Worm (Caenorhabditis elegans) whole organism, L2 larva: ENCODE data around the gene tsp-20.
A peak's percentile ranks its signal among the peaks of the same experiment; 100 is the strongest.

ENCODE experiments used
- C34F6.9 ChIP-seq: fragments of 150-350 bp; optimal IDR thresholded peaks from 2 replicates; lab custom pipeline; 2014; ENCODE audit warnings: missing biosample characterization, missing genetic modification characterization
- F13H6.1 ChIP-seq: sonication (generic microtip); optimal IDR thresholded peaks from 2 replicates; lab custom pipeline; 2016; ENCODE audit warnings: missing genetic modification characterization, missing compliant biosample characterization
- R02D3.7 ChIP-seq: fragments of 150-350 bp; optimal IDR thresholded peaks from 2 replicates; lab custom pipeline; 2014; ENCODE audit warnings: missing biosample characterization, missing genetic modification characterization
- Y55F3AM.14 ChIP-seq: fragments of 200-800 bp; sonication (Bioruptor generic); optimal IDR thresholded peaks from 2 replicates; lab custom pipeline; 2018; ENCODE audit warnings: mild to moderate bottlenecking, missing genetic modification characterization, missing compliant biosample characterization
- ZK546.5 ChIP-seq: sonication (generic microtip); optimal IDR thresholded peaks from 2 replicates; lab custom pipeline; 2017; ENCODE audit warnings: missing biosample characterization, missing genetic modification characterization
- alr-1 ChIP-seq: fragments of 150-350 bp; optimal IDR thresholded peaks from 2 replicates; lab custom pipeline; 2014; ENCODE audit warnings: missing biosample characterization, missing genetic modification characterization
- aly-2 ChIP-seq: fragments of 150-350 bp; optimal IDR thresholded peaks from 2 replicates; lab custom pipeline; 2014; ENCODE audit warnings: missing biosample characterization, missing genetic modification characterization
- ama-1 ChIP-seq: fragments of 150-350 bp; optimal IDR thresholded peaks from 2 replicates; lab custom pipeline; 2018; ENCODE audit warnings: inconsistent platforms
- crh-2 ChIP-seq: sonication (generic microtip); optimal IDR thresholded peaks from 2 replicates; lab custom pipeline; 2017; ENCODE audit warnings: missing biosample characterization, missing genetic modification characterization
- dmd-4 ChIP-seq: sonication (generic microtip); optimal IDR thresholded peaks from 2 replicates; lab custom pipeline; 2017; ENCODE audit warnings: missing biosample characterization, missing genetic modification characterization
- fos-1 ChIP-seq: fragments of 150-350 bp; optimal IDR thresholded peaks from 2 replicates; lab custom pipeline; 2014; ENCODE audit warnings: missing biosample characterization, missing genetic modification characterization
- mab-5 ChIP-seq: fragments of 150-350 bp; optimal IDR thresholded peaks from 2 replicates; lab custom pipeline; 2014; ENCODE audit warnings: missing biosample characterization, missing genetic modification characterization
- nhr-11 ChIP-seq: fragments of 150-350 bp; optimal IDR thresholded peaks from 2 replicates; lab custom pipeline; 2014; ENCODE audit warnings: missing biosample characterization, missing genetic modification characterization
- nhr-12 ChIP-seq: fragments of 150-350 bp; optimal IDR thresholded peaks from 2 replicates; lab custom pipeline; 2014; ENCODE audit warnings: missing biosample characterization, missing genetic modification characterization
- nhr-23 ChIP-seq: fragments of 150-350 bp; optimal IDR thresholded peaks from 2 replicates; lab custom pipeline; 2014; ENCODE audit warnings: missing biosample characterization, missing genetic modification reagents, missing genetic modification characterization
- nhr-6 ChIP-seq: fragments of 150-350 bp; optimal IDR thresholded peaks from 2 replicates; lab custom pipeline; 2014; ENCODE audit warnings: missing biosample characterization, missing genetic modification characterization
- peb-1 ChIP-seq: fragments of 150-350 bp; optimal IDR thresholded peaks from 2 replicates; lab custom pipeline; 2014; ENCODE audit warnings: missing biosample characterization, missing genetic modification characterization
- sma-3 ChIP-seq: sonication (generic microtip); optimal IDR thresholded peaks from 2 replicates; lab custom pipeline; 2016; ENCODE audit warnings: missing genetic modification reagents, missing genetic modification characterization, missing compliant biosample characterization
- sma-9 ChIP-seq, 2 experiments: fragments of 150-350 bp in 1 of 2; sonication (generic microtip) in 1 of 2; optimal IDR thresholded peaks; 2 replicates each; lab custom pipeline; 2014 to 2016; ENCODE audit warnings: missing genetic modification characterization in 2 of 2, mild to moderate bottlenecking in 1 of 2, missing biosample characterization in 1 of 2, missing compliant biosample characterization in 1 of 2, missing genetic modification reagents in 1 of 2, moderate library complexity in 1 of 2
- ztf-1 ChIP-seq: fragments of 200-800 bp; sonication (Bioruptor generic); conservative IDR thresholded peaks from 2 replicates; pipeline ENCODE4 v1.3.6; 2022; ENCODE audit warnings: missing genetic modification characterization, missing compliant biosample characterization
- ztf-11 ChIP-seq: sonication (generic microtip); optimal IDR thresholded peaks from 2 replicates; lab custom pipeline; 2017; ENCODE audit warnings: missing biosample characterization, missing genetic modification characterization
- ztf-4 ChIP-seq: fragments of 150-350 bp; optimal IDR thresholded peaks from 2 replicates; lab custom pipeline; 2014; ENCODE audit warnings: missing biosample characterization, missing genetic modification characterization

Gene tsp-20

DNA sequence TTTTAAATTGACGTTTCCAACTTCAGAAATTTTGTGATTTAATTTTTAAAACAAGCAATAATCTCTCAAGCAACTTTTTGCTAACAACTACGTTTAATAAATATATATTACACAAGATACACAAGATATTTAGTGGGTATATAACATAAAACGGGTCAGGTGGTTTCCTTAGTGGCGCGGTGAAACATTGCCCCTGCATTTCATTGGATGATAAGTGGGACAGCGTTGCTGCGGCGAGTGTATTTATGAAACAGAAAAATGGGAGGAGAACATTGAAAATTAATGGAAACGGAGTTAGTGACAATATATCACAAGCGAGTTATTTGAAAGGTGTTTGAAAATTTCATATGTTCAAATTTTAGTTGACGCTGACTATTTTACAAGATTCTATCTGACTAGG is 41.1 kb downstream of the tsp-20 start:
- TF ChIP-seq fos-1 (tag; lab: Kevin White, UChicago) (no peak), nhr-23 (tag; lab: Kevin White, UChicago) (no peak), aly-2 (tag; lab: Kevin White, UChicago) (no peak)
- TF ChIP-seq, all 48 proteins: peak for 0

DNA sequence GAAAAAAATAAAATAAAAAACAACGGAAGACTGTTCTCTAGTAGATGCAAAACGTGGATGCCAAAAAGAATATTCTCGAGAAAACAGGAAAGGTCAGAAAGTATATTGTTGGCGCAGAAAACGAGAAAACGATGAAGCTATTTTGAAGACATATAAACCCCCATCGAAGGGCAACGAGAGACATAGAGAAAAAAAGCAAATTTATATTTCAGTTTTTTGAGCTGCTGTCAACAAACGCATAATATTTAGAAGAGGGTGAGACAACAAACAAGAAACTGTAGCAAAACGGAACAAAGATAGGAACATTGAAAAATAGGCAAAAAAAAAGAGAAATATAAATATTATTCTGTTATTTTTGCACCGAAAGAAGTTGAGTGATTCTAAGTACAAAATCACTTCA is 41.6 kb downstream of the tsp-20 start:
- TF ChIP-seq F13H6.1 (tag; lab: Kevin White, UChicago): no peak
- TF ChIP-seq ZK546.5 (tag; lab: Kevin White, UChicago): no peak

DNA sequence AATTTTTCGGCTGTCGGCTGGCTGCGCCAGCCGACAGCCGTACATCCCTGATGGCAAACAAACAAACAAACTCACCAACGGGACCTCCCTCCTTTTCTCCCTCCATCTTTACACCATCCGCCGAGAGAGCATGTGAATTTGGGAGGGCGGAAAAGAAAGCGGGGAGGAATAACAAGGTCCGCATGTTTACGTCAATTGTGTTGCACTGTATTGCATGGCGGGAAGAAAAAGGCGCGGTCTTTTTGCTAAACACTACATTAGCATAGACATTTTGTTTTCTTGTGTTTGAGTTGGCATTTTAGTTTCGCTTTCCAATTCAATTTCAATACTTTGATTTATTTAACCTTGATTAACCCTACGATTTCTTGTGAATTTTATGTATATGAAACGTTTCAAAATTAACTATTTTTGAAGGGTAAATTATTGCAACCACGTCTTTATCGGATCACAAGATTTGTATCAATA is 45.9 kb downstream of the tsp-20 start, which contains the start of gene C49F5.6:
TSS of gene C49F5.6 (plus strand) at position 415 of the 465 bp plus-strand sequence.
- TF ChIP-seq mab-5 (no peak), dmd-4 (tag; lab: Kevin White, UChicago) (no peak), alr-1 (no peak)

DNA sequence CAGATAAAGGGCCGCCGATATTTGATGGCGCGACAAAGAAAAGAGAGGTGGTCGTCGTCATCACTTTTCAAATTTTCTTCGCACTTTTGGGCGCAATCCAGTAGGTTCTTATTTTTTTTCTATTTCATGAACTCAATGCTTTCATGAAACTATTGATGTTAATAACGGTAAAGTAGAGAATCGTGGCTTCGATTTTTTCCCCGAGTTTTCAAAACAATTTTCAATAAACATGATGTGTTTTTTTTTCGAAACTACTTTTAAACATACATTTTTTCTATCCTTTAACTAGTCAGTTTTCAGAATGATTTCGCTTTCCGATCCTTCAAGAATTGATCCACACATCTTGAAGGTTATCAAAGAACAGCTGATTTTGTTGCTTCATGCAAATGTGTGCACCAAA is 48.0 kb downstream of the tsp-20 start, which contains the start of gene C49F5.5:
TSS of gene C49F5.5 (plus strand) at position 301 of the 400 bp plus-strand sequence.
- TF ChIP-seq C34F6.9 (tag; lab: Kevin White, UChicago): no peak
- no peak for TF ChIP-seq nhr-23 (tag; lab: Kevin White, UChicago)
- no peak for TF ChIP-seq sma-3 (GFP tag; lab: Kevin White, UChicago)
- no peak for TF ChIP-seq nhr-6 (tag; lab: Kevin White, UChicago)
- TF ChIP-seq peb-1 (tag; lab: Kevin White, UChicago): no peak
- no peak for TF ChIP-seq nhr-11 (tag; lab: Kevin White, UChicago)
- TF ChIP-seq crh-2: no peak
- no peak for TF ChIP-seq alr-1
- no peak for TF ChIP-seq ztf-4 (tag; lab: Kevin White, UChicago)
- TF ChIP-seq Y55F3AM.14 (GFP tag; lab: Kevin White, UChicago): no peak

DNA sequence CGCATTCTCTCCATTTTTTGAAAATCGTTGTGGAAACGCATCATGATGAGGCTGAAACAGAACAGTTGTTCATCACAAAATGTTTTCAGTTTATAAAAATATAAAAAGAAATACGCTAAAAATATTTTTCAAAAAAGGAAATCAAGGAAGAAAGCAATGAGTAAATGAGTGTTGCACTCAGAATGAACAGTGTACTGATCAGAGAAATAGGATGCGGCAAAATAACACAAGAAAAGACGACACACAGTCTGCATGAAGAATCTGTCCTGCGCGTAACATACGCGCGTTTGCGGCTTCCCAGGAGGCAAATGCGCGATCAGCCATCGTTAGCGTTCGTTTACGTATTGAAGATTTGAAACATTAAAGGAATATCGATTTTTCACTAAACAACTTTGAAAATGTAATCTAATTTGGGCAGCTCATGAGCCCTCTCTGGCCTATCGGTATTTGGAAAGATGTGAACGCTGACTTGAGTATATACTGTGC is 50.2 kb downstream of the tsp-20 start, which contains the start of gene C49F5.3:
TSS of gene C49F5.3 (minus strand) at position 51 of the 486 bp plus-strand sequence.
- TF ChIP-seq R02D3.7 (tag; lab: Kevin White, UChicago): no peak
- TF ChIP-seq nhr-12 (tag; lab: Kevin White, UChicago): no peak
- no peak for TF ChIP-seq alr-1
- no peak for TF ChIP-seq sma-9 (GFP tag; optimal IDR thresholded peaks at IDR 0.05; lab: Kevin White, UChicago)
- no peak for TF ChIP-seq sma-9 (tag; optimal IDR thresholded peaks at IDR 0.05; lab: Kevin White, UChicago)
- no peak for TF ChIP-seq Y55F3AM.14 (GFP tag; lab: Kevin White, UChicago)
- no peak for TF ChIP-seq ama-1 (lab: Kevin White, UChicago)
- TF ChIP-seq ztf-1 (GFP tag; lab: Robert Waterston, UW): no peak
- TF ChIP-seq ztf-11: no peak
- TF ChIP-seq peb-1 (tag; lab: Kevin White, UChicago): no peak

DNA sequence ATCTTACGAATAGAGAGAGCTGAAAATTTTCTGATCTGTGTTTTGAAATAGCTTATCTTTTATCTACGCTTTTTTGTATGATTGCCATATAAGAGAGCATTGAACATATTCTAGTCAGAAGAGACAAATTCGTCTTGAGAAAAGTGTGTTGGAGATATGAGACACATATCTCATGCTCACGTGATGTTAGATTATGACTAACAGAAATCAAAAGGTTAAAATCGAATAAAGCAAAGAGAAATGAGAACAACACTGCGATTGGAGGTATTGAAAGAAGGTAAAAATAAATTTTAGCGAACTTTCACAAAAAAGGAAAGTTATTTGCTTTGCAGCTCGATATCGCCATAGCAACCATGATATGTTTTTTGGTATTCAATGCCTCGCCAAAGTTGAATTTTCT is 51.8 kb downstream of the tsp-20 start, which contains the start of gene nhr-167:
TSS of gene nhr-167 (minus strand) at position 21 of the 400 bp plus-strand sequence.
- TF ChIP-seq C34F6.9 (tag; lab: Kevin White, UChicago) (peak; percentile 4), nhr-12 (tag; lab: Kevin White, UChicago) (no peak)
